Worm (Caenorhabditis elegans): ENCODE data around the gene T13C2.3.

ce11 chrII:6807162-6807561, 18.1 kb downstream of the T13C2.3 start, which contains the start of gene F31E8.5:
- TF ChIP-seq fos-1 (tag; optimal IDR thresholded peaks at IDR 0.05) = no peak
- no peak for TF ChIP-seq unc-62 (GFP tag; optimal IDR thresholded peaks at IDR 0.05)
- TF ChIP-seq nhr-237 (tag; optimal IDR thresholded peaks at IDR 0.05) = no peak
- no peak for TF ChIP-seq elt-3 (tag; optimal IDR thresholded peaks at IDR 0.05)
- no peak for TF ChIP-seq fkh-10 (GFP tag; optimal IDR thresholded peaks at IDR 0.05)
- no peak for TF ChIP-seq zag-1 (tag; optimal IDR thresholded peaks at IDR 0.05)
- TF ChIP-seq egl-27 (tag; optimal IDR thresholded peaks at IDR 0.05) = no peak
- no peak for TF ChIP-seq nhr-23 (tag; optimal IDR thresholded peaks at IDR 0.05)

All from whole organism, L3 larva.